Fruit fly (Drosophila melanogaster): Measurements from ENCODE around the gene CG18549.

CG18549 gene

dm6 chr3R:12448889-12449314 lies at the start of gene CG18549 (continued):
- TF ChIP-seq Ets97D (GFP tag; optimal IDR thresholded peaks at IDR 0.05) (peak; percentile 96), nau (GFP tag; optimal IDR thresholded peaks at IDR 0.05) (peak; percentile 100), Bteb2 (GFP tag; optimal IDR thresholded peaks at IDR 0.05) (peak; percentile 99), CG4854 (GFP tag; optimal IDR thresholded peaks at IDR 0.05) (peak; percentile 99), HHEX (GFP tag; optimal IDR thresholded peaks at IDR 0.05) (peak; percentile 100), unc-4 (GFP tag; IDR thresholded peaks at IDR 0.05; ENCODE audit: partially characterized antibody) (peak; percentile 81), Spps (tag; optimal IDR thresholded peaks at IDR 0.05) (peak; percentile 100), Antp (GFP tag; optimal IDR thresholded peaks at IDR 0.05) (peak; percentile 99), CG15601 (tag; optimal IDR thresholded peaks at IDR 0.05) (peak; percentile 99), lilli (GFP tag; optimal IDR thresholded peaks at IDR 0.05) (peak; percentile 100), CG6765 (GFP tag; optimal IDR thresholded peaks at IDR 0.05) (peak; percentile 99), gce (GFP tag; IDR thresholded peaks at IDR 0.05) (peak; percentile 100), wdn (GFP tag; IDR thresholded peaks at IDR 0.05) (peak; percentile 99), CG31365 (tag; optimal IDR thresholded peaks at IDR 0.05) (peak; percentile 95), tap (tag; optimal IDR thresholded peaks at IDR 0.05) (peak; percentile 100), gro (GFP tag; optimal IDR thresholded peaks at IDR 0.05) (peak; percentile 99), CG10543 (GFP tag; optimal IDR thresholded peaks at IDR 0.05) (peak; percentile 98), eve (GFP tag; optimal IDR thresholded peaks at IDR 0.05) (no peak), CG3838 (GFP tag; optimal IDR thresholded peaks at IDR 0.05) (peak; percentile 99), Sox100B (GFP tag; optimal IDR thresholded peaks at IDR 0.05) (peak; percentile 100), CG16863 (GFP tag; optimal IDR thresholded peaks at IDR 0.05) (peak; percentile 99), pros (GFP tag; optimal IDR thresholded peaks at IDR 0.05) (peak; percentile 90), Oli (tag; optimal IDR thresholded peaks at IDR 0.05) (peak; percentile 100), sna (GFP tag; IDR thresholded peaks at IDR 0.05; ENCODE audit: partially characterized antibody) (peak; percentile 85), klu (GFP tag; IDR thresholded peaks at IDR 0.05) (peak; percentile 99), B-H2 (GFP tag; optimal IDR thresholded peaks at IDR 0.05) (peak; percentile 99), so (GFP tag; IDR thresholded peaks at IDR 0.05) (peak; percentile 100), CG34224 (GFP tag; IDR thresholded peaks at IDR 0.05; ENCODE audit: partially characterized antibody) (peak; percentile 89), crol (GFP tag; IDR thresholded peaks at IDR 0.05) (peak; percentile 89), CG11560 (tag; IDR thresholded peaks at IDR 0.05) (peak; percentile 97), sens (GFP tag) (peak; percentile 100), CG4328 (GFP tag; optimal IDR thresholded peaks at IDR 0.05) (peak; percentile 99), CG12299 (tag; optimal IDR thresholded peaks at IDR 0.05) (peak; percentile 100), CG4617 (GFP tag; optimal IDR thresholded peaks at IDR 0.05; ENCODE audit: borderline replicate concordance) (peak; percentile 99), luna (GFP tag; optimal IDR thresholded peaks at IDR 0.05) (peak; percentile 98), MTF-1 (GFP tag; optimal IDR thresholded peaks at IDR 0.05; ENCODE audit: borderline replicate concordance) (peak; percentile 99), CG11247 (GFP tag; IDR thresholded peaks at IDR 0.05) (peak; percentile 100), fru (optimal IDR thresholded peaks at IDR 0.05) (no peak), cad (GFP tag; optimal IDR thresholded peaks at IDR 0.05) (no peak), CG2116 (GFP tag; optimal IDR thresholded peaks at IDR 0.05) (peak; percentile 94), CHES-1-like (GFP tag; optimal IDR thresholded peaks at IDR 0.05) (peak; percentile 99), CG10959 (GFP tag; IDR thresholded peaks at IDR 0.05) (peak; percentile 100), Lpt (GFP tag; optimal IDR thresholded peaks at IDR 0.05) (no peak), CG12219 (GFP tag; optimal IDR thresholded peaks at IDR 0.05) (peak; percentile 100), CG1024 (GFP tag; IDR thresholded peaks at IDR 0.05) (peak; percentile 98), mld (GFP tag; IDR thresholded peaks at IDR 0.05; ENCODE audit: partially characterized antibody) (no peak; the same call in 2 of the 3 replicates), oc (tag; optimal IDR thresholded peaks at IDR 0.05) (peak; percentile 100), CG13424 (tag; optimal IDR thresholded peaks at IDR 0.05) (peak; percentile 100), Xrp1 (GFP tag; IDR thresholded peaks at IDR 0.05) (peak; percentile 100), lov (optimal IDR thresholded peaks at IDR 0.05) (no peak), lov (GFP tag; IDR thresholded peaks at IDR 0.05) (peak; percentile 100)

Data from whole organism, embryonic.